Worm (Caenorhabditis elegans) whole organism, L1 larva: ENCODE measurements around the gene trpp-9.

ENCODE experiments used
- alr-1 ChIP-seq: fragments of 200-800 bp; sonication (Bioruptor generic); optimal IDR thresholded peaks from 2 replicates; lab custom pipeline; 2018; ENCODE audit warnings: borderline replicate concordance, mild to moderate bottlenecking, missing genetic modification characterization, missing compliant biosample characterization
- blmp-1 ChIP-seq: fragments of 150-350 bp; optimal IDR thresholded peaks from 2 replicates; lab custom pipeline; 2014; ENCODE audit warnings: missing biosample characterization, missing genetic modification characterization
- ceh-90 ChIP-seq: sonication (generic microtip); optimal IDR thresholded peaks from 2 replicates; lab custom pipeline; 2016; ENCODE audit warnings: missing genetic modification characterization, missing compliant biosample characterization
- jun-1 ChIP-seq: fragments of 150-350 bp; optimal IDR thresholded peaks from 2 replicates; lab custom pipeline; 2014; ENCODE audit warnings: missing biosample characterization, missing genetic modification reagents, missing genetic modification characterization
- pqm-1 ChIP-seq: sonication (generic microtip); optimal IDR thresholded peaks from 3 replicates; lab custom pipeline; 2017; ENCODE audit warnings: missing biosample characterization, missing genetic modification characterization
- unc-62 ChIP-seq: fragments of 150-350 bp; optimal IDR thresholded peaks from 2 replicates; lab custom pipeline; 2014; ENCODE audit warnings: missing biosample characterization, missing genetic modification reagents, missing genetic modification characterization
- unc-86 ChIP-seq: sonication (generic microtip); optimal IDR thresholded peaks from 2 replicates; lab custom pipeline; 2016; ENCODE audit warnings: missing genetic modification characterization, missing compliant biosample characterization

DNA sequence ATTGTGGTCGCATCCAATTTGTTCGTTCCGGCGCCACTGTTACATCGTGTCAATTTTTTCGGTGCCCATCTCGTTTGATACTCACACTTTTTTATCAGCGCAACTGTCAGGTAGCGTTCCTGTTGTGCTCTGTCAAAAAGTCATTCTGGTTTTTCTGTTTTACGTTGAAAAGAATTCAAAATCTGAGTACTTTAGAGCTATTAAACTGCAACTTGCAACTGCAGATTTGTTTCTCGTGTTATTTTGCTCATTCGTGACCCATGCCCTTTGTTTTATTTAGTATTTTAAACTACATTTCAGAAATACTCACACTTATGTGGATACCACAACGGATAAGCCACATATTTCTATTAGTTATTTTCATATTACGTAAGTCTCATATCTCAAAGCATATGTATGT, 3.1 kb upstream of the trpp-9 start, which contains the start of gene lev-8:
- TF ChIP-seq unc-86 (tag; lab: Kevin White, UChicago) (no peak), jun-1 (tag; lab: Kevin White, UChicago) (no peak), ceh-90 (tag; lab: Kevin White, UChicago) (no peak), pqm-1 (tag; lab: Kevin White, UChicago) (no peak), alr-1 (tag; lab: Kevin White, UChicago) (no peak), unc-62 (GFP tag; lab: Kevin White, UChicago) (no peak), blmp-1 (no peak)
